Worm (Caenorhabditis elegans) whole organism, L4/young adult: ENCODE data around the gene scvp-1.

Experiments used
- W03F9.2 ChIP-seq: fragments of 150-350 bp; optimal IDR thresholded peaks from 2 replicates; lab custom pipeline; 2014; ENCODE audit warnings: missing biosample characterization, missing genetic modification characterization
- dao-5 ChIP-seq: sonication (generic microtip); optimal IDR thresholded peaks from 2 replicates; lab custom pipeline; 2016; ENCODE audit warnings: missing genotype, missing genetic modification characterization, moderate library complexity, missing compliant biosample characterization
- him-1 ChIP-seq: sonication (generic microtip); optimal IDR thresholded peaks from 2 replicates; lab custom pipeline; 2016; ENCODE audit warnings: missing genotype, missing genetic modification reagents, missing genetic modification characterization, missing compliant biosample characterization

The scvp-1 gene

DNA sequence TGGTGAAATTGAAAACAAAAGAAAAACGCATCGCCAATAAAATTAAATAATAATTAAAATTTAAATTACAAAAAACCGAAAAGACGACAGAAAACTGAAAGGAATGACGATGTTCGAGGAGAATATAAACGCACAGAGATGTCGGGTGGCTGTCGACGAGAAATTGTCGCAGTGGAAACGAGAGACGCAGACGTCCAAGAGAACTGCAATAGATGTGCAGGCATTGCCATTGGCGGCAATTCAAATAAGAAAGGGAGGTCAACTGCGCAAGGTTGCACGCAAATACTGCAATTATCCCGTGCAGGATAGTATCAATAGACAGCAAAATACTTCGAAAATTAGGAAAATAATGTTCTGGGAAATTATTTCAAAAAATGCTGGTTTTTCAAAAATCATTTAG, 33.9 kb downstream of the scvp-1 start:
- TF ChIP-seq dao-5 (tag; lab: Kevin White, UChicago) (peak; percentile 43), him-1 (tag; lab: Kevin White, UChicago) (peak; percentile 97), W03F9.2 (tag; lab: Kevin White, UChicago) (peak; percentile 97)

DNA sequence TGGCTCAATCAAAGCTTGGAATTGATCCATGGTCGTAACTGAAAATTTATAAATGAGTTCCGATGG, 34.1 kb downstream of the scvp-1 start, which contains the start of gene sec-61.G:
Gene sec-61.G (minus strand): TSS at position 38 of the 66 bp plus-strand sequence.
- TF ChIP-seq dao-5 (tag; lab: Kevin White, UChicago) (no peak), W03F9.2 (tag; lab: Kevin White, UChicago) (no peak), him-1 (tag; lab: Kevin White, UChicago) (no peak)

DNA sequence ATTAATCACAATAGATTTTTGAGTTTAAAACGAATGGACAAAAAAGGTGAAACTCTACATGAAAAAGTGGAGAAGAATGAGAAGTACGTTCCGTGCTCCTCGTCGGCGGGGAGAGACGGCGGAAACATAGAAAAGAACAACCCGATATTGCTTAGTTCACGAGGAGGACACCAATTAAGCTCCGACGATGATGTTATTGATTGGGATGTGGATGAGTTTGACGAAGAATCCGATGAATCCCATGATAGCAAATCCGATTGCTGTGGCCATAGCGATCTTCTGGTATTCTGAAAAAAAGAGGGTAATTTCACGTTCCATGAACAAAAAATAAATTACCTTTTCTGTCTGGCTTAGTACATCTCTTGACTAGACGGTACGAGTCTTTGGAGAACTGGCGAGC, 34.4 kb downstream of the scvp-1 start:
- TF ChIP-seq dao-5 (tag; lab: Kevin White, UChicago) (no peak), W03F9.2 (tag; lab: Kevin White, UChicago) (no peak), him-1 (tag; lab: Kevin White, UChicago) (no peak)

DNA sequence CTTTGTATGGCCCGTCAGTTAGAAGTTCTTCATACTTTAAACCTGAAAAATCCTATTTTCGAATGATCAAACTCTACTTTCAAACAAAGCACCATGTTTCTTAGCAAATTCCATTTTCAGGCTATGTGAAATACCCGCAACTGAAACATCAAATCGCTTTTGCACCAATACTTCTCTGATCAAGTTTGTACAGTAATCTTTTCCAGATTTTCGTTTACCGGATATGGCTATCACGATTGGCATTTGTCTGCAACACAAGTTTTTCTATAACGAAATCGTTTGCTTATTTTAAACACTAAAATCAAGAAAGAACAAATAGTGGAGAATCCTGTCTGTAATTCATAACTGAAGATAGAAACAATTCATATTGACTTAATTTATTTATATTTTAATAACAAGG, 34.8 kb downstream of the scvp-1 start, which contains the start of gene F32D8.13:
Gene F32D8.13 (minus strand): TSS at position 249 of the 400 bp plus-strand sequence.
- TF ChIP-seq dao-5 (tag; lab: Kevin White, UChicago) (no peak), him-1 (tag; lab: Kevin White, UChicago) (no peak), W03F9.2 (tag; lab: Kevin White, UChicago) (no peak)

DNA sequence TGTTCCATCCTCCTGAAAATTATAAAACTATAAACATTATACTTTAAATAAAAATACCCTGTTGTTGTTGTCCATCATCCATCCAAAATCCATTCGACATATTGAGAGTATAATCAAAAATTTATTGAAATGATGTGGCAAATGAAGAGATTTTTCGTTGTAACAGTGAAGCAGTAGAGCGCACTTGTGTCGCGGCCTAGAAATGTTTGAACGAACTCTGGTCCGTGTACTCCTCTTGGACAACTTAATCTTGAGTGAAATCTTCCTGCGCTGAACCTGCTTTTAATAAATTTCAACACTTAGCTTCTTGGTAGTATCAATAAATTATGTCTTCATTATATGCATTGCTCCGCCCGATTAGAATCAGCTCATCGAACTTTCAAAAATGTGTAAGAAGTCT, 36.5 kb downstream of the scvp-1 start, which contains the start of the genes F32D8.14 and F32D8.5:
Gene F32D8.14 (minus strand): TSS at position 188 of the 400 bp plus-strand sequence.
Gene F32D8.5 (plus strand): TSS at position 200 of the 400 bp plus-strand sequence.
- TF ChIP-seq W03F9.2 (tag; lab: Kevin White, UChicago) (peak; percentile 92), dao-5 (tag; lab: Kevin White, UChicago) (no peak), him-1 (tag; lab: Kevin White, UChicago) (peak; percentile 33)

DNA sequence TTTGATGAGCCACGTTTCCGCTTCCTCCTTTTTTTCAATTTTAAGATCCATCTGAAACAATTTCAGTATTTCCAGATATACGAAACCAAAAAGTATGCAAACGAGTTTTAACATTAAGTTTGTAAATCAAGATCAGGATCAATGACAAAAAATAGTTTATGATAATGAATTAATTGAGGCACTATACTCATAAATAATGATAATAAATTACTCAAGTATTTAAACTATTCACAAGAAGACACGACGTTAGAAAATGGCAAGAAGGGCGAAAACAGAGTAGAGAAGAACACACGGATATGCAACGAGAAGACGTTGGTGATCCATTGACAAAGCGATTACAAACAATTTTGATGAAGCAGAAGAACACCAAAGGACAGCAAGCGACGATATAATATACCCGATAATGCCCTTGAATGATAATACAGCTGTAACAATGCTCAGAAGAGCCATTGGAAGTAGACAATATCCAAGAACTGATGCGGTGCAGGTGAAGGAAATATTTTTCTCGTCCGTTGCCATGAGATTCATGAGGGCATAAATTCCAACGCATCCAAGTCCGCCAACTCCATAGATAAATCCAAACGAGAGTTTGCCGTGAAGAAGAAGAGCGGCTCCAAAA, 37.5 kb downstream of the scvp-1 start, which contains the start of gene F32D8.4:
Gene F32D8.4 (minus strand): TSS at position 51 of the 619 bp plus-strand sequence.
- TF ChIP-seq W03F9.2 (tag; lab: Kevin White, UChicago) (no peak), dao-5 (tag; lab: Kevin White, UChicago) (no peak), him-1 (tag; lab: Kevin White, UChicago) (no peak)

DNA sequence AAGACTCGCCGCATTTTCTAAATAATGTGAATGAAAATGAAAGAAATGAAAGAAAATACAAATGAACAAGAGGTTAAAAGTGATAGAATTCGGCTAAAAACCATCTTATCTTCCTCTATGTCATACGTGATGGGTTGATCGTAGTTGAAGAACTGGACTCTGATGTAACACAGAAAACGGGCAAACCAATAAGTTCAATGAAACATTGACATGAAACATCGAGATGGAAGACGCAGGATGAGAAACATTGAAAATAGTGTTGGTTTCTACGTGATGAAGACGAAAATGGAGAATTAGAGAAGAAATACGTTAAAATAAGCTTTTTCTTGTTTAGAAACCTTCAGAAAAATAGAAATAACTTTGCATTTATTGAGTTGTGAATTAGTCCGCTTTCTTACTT, 40.1 kb downstream of the scvp-1 start, which contains the start of gene F32D8.12:
Gene F32D8.12 (minus strand): TSS at position 48 of the 400 bp plus-strand sequence.
- TF ChIP-seq dao-5 (tag; lab: Kevin White, UChicago): no peak
- TF ChIP-seq him-1 (tag; lab: Kevin White, UChicago): no peak
- TF ChIP-seq W03F9.2 (tag; lab: Kevin White, UChicago): no peak

DNA sequence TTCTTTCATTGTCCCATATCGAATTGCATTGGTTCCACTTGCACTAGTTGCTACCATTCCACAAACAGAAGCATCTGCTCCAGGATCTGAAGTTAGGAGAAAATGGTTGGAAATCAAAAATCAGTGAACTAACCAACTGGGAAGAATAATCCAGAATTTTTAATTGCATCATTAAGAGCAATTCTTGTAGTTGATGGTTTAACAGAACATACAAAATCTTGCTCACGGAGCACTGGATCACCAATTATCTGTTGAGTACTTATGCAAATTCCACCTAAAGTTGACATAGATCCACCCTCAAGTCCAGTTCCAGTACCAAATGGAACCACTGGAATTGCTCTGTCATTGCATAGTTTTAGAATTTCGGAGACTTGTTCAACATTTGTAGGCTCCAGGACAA, 41.3 kb downstream of the scvp-1 start:
- no peak for TF ChIP-seq dao-5 (tag; lab: Kevin White, UChicago)
- no peak for TF ChIP-seq W03F9.2 (tag; lab: Kevin White, UChicago)
- no peak for TF ChIP-seq him-1 (tag; lab: Kevin White, UChicago)

DNA sequence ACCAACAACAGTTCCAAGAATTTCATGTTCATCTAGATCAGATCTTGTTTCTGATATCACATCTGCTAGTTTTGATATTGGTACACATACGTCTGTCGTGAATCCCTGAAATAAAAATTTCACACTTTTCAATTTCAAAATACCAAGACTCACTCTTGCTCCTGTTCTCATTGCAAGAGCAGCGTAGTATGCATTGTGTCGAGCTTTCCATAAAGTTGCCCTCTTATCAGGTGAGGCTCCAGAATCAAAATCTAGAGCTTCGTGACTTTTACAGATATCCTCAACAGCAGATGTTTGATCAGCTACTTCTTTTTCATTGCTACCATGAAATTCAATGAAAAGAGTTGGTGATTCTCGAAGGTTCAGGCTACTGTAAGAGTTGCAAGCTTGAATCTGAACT, 42.1 kb downstream of the scvp-1 start, which contains the start of gene F32D8.11:
Gene F32D8.11 (minus strand): TSS at position 101 of the 400 bp plus-strand sequence.
- TF ChIP-seq W03F9.2 (tag; lab: Kevin White, UChicago) (no peak), him-1 (tag; lab: Kevin White, UChicago) (no peak), dao-5 (tag; lab: Kevin White, UChicago) (no peak)

DNA sequence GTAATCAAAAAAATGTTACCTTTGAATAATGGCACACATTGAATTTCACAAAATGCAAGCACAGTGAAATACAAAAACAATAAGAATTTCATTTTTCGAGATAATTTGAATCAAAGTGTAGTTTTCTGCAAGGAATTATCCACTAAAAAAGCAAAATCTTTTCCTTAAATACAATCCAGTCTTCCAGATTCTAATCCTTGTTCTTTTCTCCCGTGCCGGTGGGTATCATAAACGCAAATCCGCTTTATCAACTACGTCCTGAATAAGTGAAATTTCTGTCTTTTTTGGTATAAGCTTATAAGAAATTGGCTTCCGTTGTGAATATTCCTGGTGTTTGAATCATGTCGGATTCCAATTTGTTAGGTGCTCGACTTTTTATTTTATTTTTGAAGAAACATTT, 42.9 kb downstream of the scvp-1 start:
- TF ChIP-seq dao-5 (tag; lab: Kevin White, UChicago) (no peak), him-1 (tag; lab: Kevin White, UChicago) (no peak), W03F9.2 (tag; lab: Kevin White, UChicago) (no peak)

DNA sequence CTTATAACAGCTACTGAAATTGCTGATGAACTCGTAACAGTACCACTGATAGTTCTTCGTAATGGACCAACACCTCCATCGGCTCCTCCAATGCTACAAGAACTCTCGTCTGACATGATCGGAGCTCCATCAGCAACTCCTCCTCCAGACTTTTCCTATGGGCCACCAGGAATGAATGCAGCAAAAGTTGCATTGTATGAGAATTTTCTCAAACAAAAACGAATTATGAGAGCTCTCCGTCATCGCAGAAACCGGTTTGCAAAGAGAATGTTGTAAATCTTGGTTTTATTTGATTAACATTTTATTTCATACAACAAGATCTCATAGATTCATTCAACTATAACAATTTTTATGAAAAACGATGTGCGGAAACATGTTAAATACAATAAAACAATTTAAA, 43.5 kb downstream of the scvp-1 start:
- no peak for TF ChIP-seq W03F9.2 (tag; lab: Kevin White, UChicago)

DNA sequence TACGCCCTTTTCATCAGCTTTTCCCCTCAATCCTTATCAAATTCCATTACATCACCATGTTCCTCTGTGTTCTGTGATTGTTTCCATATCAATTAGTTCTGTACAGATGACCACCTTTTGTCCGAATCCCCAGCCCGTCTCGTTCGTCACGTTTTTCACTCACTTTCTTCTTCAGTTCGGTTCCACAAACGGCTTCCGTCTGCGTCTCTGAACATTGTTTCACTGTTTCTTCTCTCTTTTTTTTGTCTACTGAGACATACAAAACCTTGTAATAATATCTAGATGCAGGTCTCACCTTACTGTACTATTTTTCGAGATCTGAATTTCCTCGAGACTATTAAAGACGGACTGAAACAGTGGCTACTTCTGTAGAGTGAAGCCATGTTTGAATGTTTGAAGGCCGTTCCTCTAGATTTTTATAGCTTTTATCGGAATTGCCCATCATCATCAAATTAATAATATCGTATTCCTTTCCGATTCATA, 44.6 kb downstream of the scvp-1 start, which contains the start of gene F32D8.3:
Gene F32D8.3 (plus strand): TSS at position 433 of the 483 bp plus-strand sequence.
- TF ChIP-seq dao-5 (tag; lab: Kevin White, UChicago) (no peak), him-1 (tag; lab: Kevin White, UChicago) (no peak), W03F9.2 (tag; lab: Kevin White, UChicago) (no peak)

DNA sequence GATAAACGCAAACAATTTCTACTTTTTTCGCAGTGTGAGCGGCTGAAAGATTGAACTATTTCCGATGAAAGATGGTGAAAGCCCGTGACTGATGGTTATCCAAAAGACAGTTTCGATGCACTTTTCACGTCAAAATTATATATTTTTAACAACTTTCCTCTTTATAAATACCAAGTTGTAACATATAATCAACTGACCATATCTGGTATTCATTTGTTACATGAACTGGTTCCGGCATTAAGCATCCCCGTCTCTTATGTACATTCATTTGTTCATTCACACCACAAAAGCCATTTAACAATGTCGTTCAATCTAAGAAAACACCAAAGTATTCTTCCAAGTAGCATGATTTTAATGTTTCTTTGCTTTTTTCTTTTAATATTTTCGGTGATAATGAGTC, 47.6 kb downstream of the scvp-1 start, which contains the start of gene F32D8.2:
Gene F32D8.2 (plus strand): TSS at position 301 of the 400 bp plus-strand sequence.
- TF ChIP-seq W03F9.2 (tag; lab: Kevin White, UChicago) (no peak), him-1 (tag; lab: Kevin White, UChicago) (no peak), dao-5 (tag; lab: Kevin White, UChicago) (no peak)
